Fruit fly (Drosophila melanogaster) whole organism, embryonic: ENCODE results near the gene IntS10.

Experiments
- Adf1 ChIP-seq: fragments of 200-800 bp; sonication (Bioruptor generic); IDR thresholded peaks from 2 replicates; pipeline ENCODE4 v1.3.6; 2022; ENCODE audit warnings: missing biosample characterization, missing genetic modification characterization
- Bgb ChIP-seq: fragments of 200-800 bp; sonication (Bioruptor generic); IDR thresholded peaks from 2 replicates; pipeline ENCODE4 v1.3.6; 2022; ENCODE audit warnings: missing biosample characterization, missing genetic modification characterization; ENCODE audit not compliant: partially characterized antibody
- CG10321 ChIP-seq: fragments of 200-800 bp; sonication (Bioruptor generic); IDR thresholded peaks from 2 replicates; pipeline ENCODE4 v1.3.6; 2022; ENCODE audit warnings: missing biosample characterization, missing genetic modification characterization
- CG10543 ChIP-seq: fragments of 200-800 bp; sonication (Bioruptor generic); optimal IDR thresholded peaks from 3 replicates; lab custom pipeline; 2017; ENCODE audit warnings: missing biosample characterization, mild to moderate bottlenecking, missing genetic modification characterization, moderate library complexity
- CG10565 ChIP-seq: fragments of 200-800 bp; sonication (Bioruptor generic); optimal IDR thresholded peaks from 3 replicates; lab custom pipeline; 2016; ENCODE audit warnings: missing biosample characterization, mild to moderate bottlenecking, missing genetic modification characterization
- CG11093 ChIP-seq: fragments of 200-800 bp; sonication (Bioruptor generic); IDR thresholded peaks from 3 replicates; pipeline ENCODE4 v1.3.6; 2022; ENCODE audit warnings: missing biosample characterization, missing genetic modification characterization
- CG12236 ChIP-seq: fragments of 200-800 bp; sonication (Bioruptor generic); optimal IDR thresholded peaks from 2 replicates; lab custom pipeline; 2016; ENCODE audit warnings: missing biosample characterization, missing genetic modification characterization
- CG13624 ChIP-seq: fragments of 200-800 bp; sonication (Bioruptor generic); optimal IDR thresholded peaks from 2 replicates; lab custom pipeline; 2016; ENCODE audit warnings: missing biosample characterization, missing genetic modification characterization
- CG15514 ChIP-seq: fragments of 200-800 bp; sonication (Bioruptor generic); optimal IDR thresholded peaks from 3 replicates; lab custom pipeline; 2017; ENCODE audit warnings: missing biosample characterization, missing genetic modification characterization, mild to moderate bottlenecking, moderate library complexity, missing genetic modification reagents
- CG1647 ChIP-seq: fragments of 200-800 bp; sonication (Bioruptor generic); optimal IDR thresholded peaks from 3 replicates; lab custom pipeline; 2016; ENCODE audit warnings: missing biosample characterization, missing genetic modification characterization
- CG17361 ChIP-seq: fragments of 200-800 bp; sonication (Bioruptor generic); IDR thresholded peaks from 3 replicates; pipeline ENCODE4 v1.3.6; 2022; ENCODE audit warnings: missing biosample characterization, missing genetic modification characterization
- CG17829 ChIP-seq: fragments of 200-800 bp; optimal IDR thresholded peaks from 2 replicates; lab custom pipeline; 2019; ENCODE audit warnings: missing biosample characterization, mild to moderate bottlenecking, missing genetic modification characterization, moderate library complexity
- CG2889 ChIP-seq: fragments of 200-800 bp; sonication (Bioruptor generic); IDR thresholded peaks from 3 replicates; pipeline ENCODE4 v1.3.6; 2022; ENCODE audit warnings: missing biosample characterization, missing genetic modification characterization
- CG30020 ChIP-seq: fragments of 200-800 bp; optimal IDR thresholded peaks from 2 replicates; lab custom pipeline; 2019; ENCODE audit warnings: missing biosample characterization, mild to moderate bottlenecking, missing genetic modification characterization, moderate library complexity
- CG33557 ChIP-seq: fragments of 200-800 bp; sonication (Bioruptor generic); optimal IDR thresholded peaks from 2 replicates; lab custom pipeline; 2019; ENCODE audit warnings: missing biosample characterization, mild to moderate bottlenecking, missing genetic modification characterization, moderate library complexity
- CG4404 ChIP-seq: fragments of 200-800 bp; sonication (Bioruptor generic); IDR thresholded peaks from 2 replicates; pipeline ENCODE4 v1.3.6; 2022; ENCODE audit warnings: missing biosample characterization, missing genetic modification characterization
- CG4707 ChIP-seq: fragments of 200-800 bp; sonication (Bioruptor generic); optimal IDR thresholded peaks from 2 replicates; lab custom pipeline; 2018; ENCODE audit warnings: missing biosample characterization, mild to moderate bottlenecking, missing genetic modification characterization, moderate library complexity
- CG8281 ChIP-seq: fragments of 200-800 bp; sonication (Bioruptor generic); optimal IDR thresholded peaks from 2 replicates; lab custom pipeline; 2018; ENCODE audit warnings: missing biosample characterization, mild to moderate bottlenecking, missing genetic modification characterization, moderate library complexity
- CG8359 ChIP-seq: fragments of 200-800 bp; sonication (Bioruptor generic); optimal IDR thresholded peaks from 2 replicates; lab custom pipeline; 2017; ENCODE audit warnings: missing biosample characterization, mild to moderate bottlenecking, missing genetic modification characterization, borderline replicate concordance
- CG8478 ChIP-seq: fragments of >200 bp; optimal IDR thresholded peaks from 2 replicates; lab custom pipeline; 2018
- CG9437 ChIP-seq: fragments of 200-800 bp; sonication (Bioruptor generic); optimal IDR thresholded peaks from 2 replicates; lab custom pipeline; 2018; ENCODE audit warnings: missing biosample characterization, mild to moderate bottlenecking, missing genetic modification characterization
- CG9727 ChIP-seq: fragments of 200-800 bp; sonication (Bioruptor generic); optimal IDR thresholded peaks from 3 replicates; lab custom pipeline; 2017; ENCODE audit warnings: missing biosample characterization, mild to moderate bottlenecking, missing genetic modification characterization
- Deaf1 ChIP-seq: fragments of 200-800 bp; optimal IDR thresholded peaks from 3 replicates; lab custom pipeline; 2019; ENCODE audit warnings: missing biosample characterization, mild to moderate bottlenecking, missing genetic modification characterization, moderate library complexity
- Dip2 ChIP-seq: fragments of 200-800 bp; sonication (Bioruptor generic); IDR thresholded peaks from 2 replicates; pipeline ENCODE4 v1.3.6; 2022; ENCODE audit warnings: missing biosample characterization, missing genetic modification characterization
- Fer3 ChIP-seq: fragments of 200-800 bp; sonication (Bioruptor generic); optimal IDR thresholded peaks from 2 replicates; lab custom pipeline; 2018; ENCODE audit warnings: missing biosample characterization, mild to moderate bottlenecking, missing genetic modification characterization, moderate library complexity
- HHEX ChIP-seq: fragments of 200-800 bp; sonication (Bioruptor generic); optimal IDR thresholded peaks from 3 replicates; lab custom pipeline; 2017; ENCODE audit warnings: missing biosample characterization, mild to moderate bottlenecking, missing genetic modification characterization, missing genetic modification reagents
- Hmx ChIP-seq: fragments of 200-800 bp; sonication (Bioruptor generic); optimal IDR thresholded peaks from 2 replicates; lab custom pipeline; 2016; ENCODE audit warnings: missing biosample characterization, missing genetic modification characterization
- Oli ChIP-seq: fragments of 200-800 bp; sonication (Bioruptor generic); optimal IDR thresholded peaks from 2 replicates; lab custom pipeline; 2018; ENCODE audit warnings: missing biosample characterization, mild to moderate bottlenecking, missing genetic modification characterization, moderate library complexity
- Sox100B ChIP-seq: fragments of 200-800 bp; sonication (Bioruptor generic); optimal IDR thresholded peaks from 3 replicates; lab custom pipeline; 2018; ENCODE audit warnings: missing biosample characterization, mild to moderate bottlenecking, missing genetic modification characterization
- Trl ChIP-seq, 3 experiments: fragments of >200 bp in 2 of 3; fragments of 200-800 bp in 1 of 3; sonication (Bioruptor generic) in 1 of 3; optimal IDR thresholded peaks; 2 replicates in 1 of 3; 3 replicates in 2 of 3; lab custom pipeline; 2016 to 2017; ENCODE audit warnings: missing biosample characterization in 1 of 3, missing genetic modification characterization in 1 of 3
- Xbp1 ChIP-seq: fragments of 200-800 bp; sonication (Bioruptor generic); optimal IDR thresholded peaks from 3 replicates; lab custom pipeline; 2016; ENCODE audit warnings: missing biosample characterization, mild to moderate bottlenecking, missing genetic modification characterization
- bigmax ChIP-seq: fragments of 200-800 bp; sonication (Bioruptor generic); optimal IDR thresholded peaks from 2 replicates; lab custom pipeline; 2018; ENCODE audit warnings: missing biosample characterization, mild to moderate bottlenecking, missing genetic modification characterization
- croc ChIP-seq: fragments of 200-800 bp; sonication (Bioruptor generic); conservative IDR thresholded peaks from 3 replicates; pipeline ENCODE4 v1.3.6; 2022; ENCODE audit warnings: missing biosample characterization, missing genetic modification characterization
- fd64A ChIP-seq: fragments of 200-800 bp; sonication (Bioruptor generic); optimal IDR thresholded peaks from 3 replicates; lab custom pipeline; 2018; ENCODE audit warnings: missing biosample characterization, mild to moderate bottlenecking, missing genetic modification characterization
- fd96Cb ChIP-seq: fragments of 200-800 bp; sonication (Bioruptor generic); optimal IDR thresholded peaks from 2 replicates; lab custom pipeline; 2018; ENCODE audit warnings: missing biosample characterization, mild to moderate bottlenecking, missing genetic modification characterization, moderate library complexity
- gem ChIP-seq: fragments of 200-800 bp; sonication (Bioruptor generic); optimal IDR thresholded peaks from 2 replicates; lab custom pipeline; 2019; ENCODE audit warnings: missing biosample characterization, mild to moderate bottlenecking, missing genetic modification characterization, moderate library complexity
- gsb-n ChIP-seq: fragments of 200-800 bp; sonication (Bioruptor generic); optimal IDR thresholded peaks from 3 replicates; lab custom pipeline; 2018; ENCODE audit warnings: missing biosample characterization, mild to moderate bottlenecking, missing genetic modification characterization
- jigr1 ChIP-seq: fragments of 200-800 bp; sonication (Bioruptor generic); IDR thresholded peaks from 3 replicates; pipeline ENCODE4 v1.3.6; 2022; ENCODE audit warnings: missing biosample characterization, missing genetic modification characterization
- jumu ChIP-seq: fragments of 200-800 bp; sonication (Bioruptor generic); optimal IDR thresholded peaks from 3 replicates; lab custom pipeline; 2016; ENCODE audit warnings: missing biosample characterization, missing genetic modification characterization
- klu ChIP-seq: fragments of 200-800 bp; sonication (Bioruptor generic); IDR thresholded peaks from 2 replicates; pipeline ENCODE4 v1.3.6; 2022; ENCODE audit warnings: missing biosample characterization, missing genetic modification characterization
- lab ChIP-seq: fragments of 200-800 bp; sonication (Bioruptor generic); optimal IDR thresholded peaks from 3 replicates; lab custom pipeline; 2017; ENCODE audit warnings: missing biosample characterization, missing genetic modification characterization, mild to moderate bottlenecking, moderate library complexity, missing genetic modification reagents
- phol ChIP-seq: fragments of 200-800 bp; sonication (Bioruptor generic); optimal IDR thresholded peaks from 3 replicates; lab custom pipeline; 2018; ENCODE audit warnings: missing biosample characterization, mild to moderate bottlenecking, missing genetic modification characterization, moderate library complexity
- sim ChIP-seq: fragments of 200-800 bp; sonication (Bioruptor generic); IDR thresholded peaks from 2 replicates; pipeline ENCODE4 v1.3.6; 2022; ENCODE audit warnings: missing biosample characterization, missing genetic modification characterization
- sima ChIP-seq: fragments of 200-800 bp; sonication (Bioruptor generic); optimal IDR thresholded peaks from 2 replicates; lab custom pipeline; 2016; ENCODE audit warnings: missing biosample characterization, missing genetic modification characterization
- sob ChIP-seq: fragments of 200-800 bp; sonication (Bioruptor generic); IDR thresholded peaks from 2 replicates; pipeline ENCODE4 v1.3.6; 2022; ENCODE audit warnings: missing biosample characterization, missing genetic modification characterization
- sr ChIP-seq: fragments of 200-800 bp; sonication (Bioruptor generic); IDR thresholded peaks from 3 replicates; pipeline ENCODE4 v1.3.6; 2022; ENCODE audit warnings: missing biosample characterization, missing genetic modification characterization
- tup ChIP-seq: fragments of 200-800 bp; sonication (Bioruptor generic); optimal IDR thresholded peaks from 2 replicates; lab custom pipeline; 2016; ENCODE audit warnings: missing biosample characterization, mild to moderate bottlenecking, missing genetic modification characterization, moderate library complexity
- twi ChIP-seq: fragments of 200-800 bp; optimal IDR thresholded peaks from 2 replicates; lab custom pipeline; 2019; ENCODE audit warnings: missing biosample characterization, mild to moderate bottlenecking, missing genetic modification characterization, moderate library complexity
- usp ChIP-seq: fragments of >200 bp; optimal IDR thresholded peaks from 2 replicates; lab custom pipeline; 2017; ENCODE audit warnings: missing biosample characterization, missing genetic modification characterization
- z ChIP-seq: fragments of 200-800 bp; sonication (Bioruptor generic); IDR thresholded peaks from 3 replicates; pipeline ENCODE4 v1.3.6; 2022; ENCODE audit warnings: missing biosample characterization, missing genetic modification characterization

The IntS10 gene

dm6 chr3L:3786344-3787076, 20.0 kb upstream of the IntS10 start (continued):
- peak; percentile 13 for TF ChIP-seq lab (GFP tag; lab: Kevin White, UChicago)
- no peak for TF ChIP-seq sima (GFP tag; lab: Kevin White, UChicago)
- peak; percentile 82 for TF ChIP-seq gem
- no peak for TF ChIP-seq CG8478 (lab: Kevin White, UChicago)
- peak; percentile 44; the same call in 1 of the 2 replicates for TF ChIP-seq sob
- peak; percentile 51 for TF ChIP-seq Xbp1 (GFP tag; lab: Kevin White, UChicago)
- no peak for TF ChIP-seq CG11093
- no peak for TF ChIP-seq CG10321
- TF ChIP-seq CG10543 (GFP tag; lab: Kevin White, UChicago): no peak
- TF ChIP-seq CG8281 (tag; lab: Kevin White, UChicago): no peak
- no peak for TF ChIP-seq CG15514 (GFP tag; lab: Kevin White, UChicago)
- no peak; the same call in 2 of the 3 replicates for TF ChIP-seq croc (GFP tag; lab: Robert Waterston, UW)
- no peak for TF ChIP-seq twi (tag; lab: Kevin White, UChicago)
- peak; percentile 47 for TF ChIP-seq Fer3
- TF ChIP-seq CG33557 (GFP tag; lab: Kevin White, UChicago): no peak
- no peak for TF ChIP-seq jumu (GFP tag; lab: Kevin White, UChicago)
- no peak for TF ChIP-seq HHEX (GFP tag; lab: Kevin White, UChicago)
- TF ChIP-seq Oli (tag; lab: Kevin White, UChicago): peak; percentile 65
- TF ChIP-seq jigr1 (GFP tag; lab: Robert Waterston, UW): no peak
- TF ChIP-seq usp (GFP tag; lab: Kevin White, UChicago): no peak
- no peak for TF ChIP-seq CG13624 (GFP tag; lab: Kevin White, UChicago)
- TF ChIP-seq CG9727 (GFP tag; lab: Kevin White, UChicago): peak; percentile 24
- TF ChIP-seq gsb-n (tag; lab: Kevin White, UChicago): peak; percentile 63
- TF ChIP-seq phol (tag; lab: Kevin White, UChicago): peak; percentile 48
- TF ChIP-seq CG30020 (tag; lab: Kevin White, UChicago): no peak
- TF ChIP-seq CG17361 (GFP tag; lab: Robert Waterston, UW): no peak
- peak; percentile 50 for TF ChIP-seq CG17829
- no peak for TF ChIP-seq z
- TF ChIP-seq Sox100B (GFP tag; lab: Kevin White, UChicago): peak; percentile 39
- TF ChIP-seq CG4707 (GFP tag; lab: Kevin White, UChicago): no peak
- TF ChIP-seq Adf1: no peak
- TF ChIP-seq CG10565 (GFP tag; lab: Kevin White, UChicago): no peak
- no peak for TF ChIP-seq sr (GFP tag; lab: Robert Waterston, UW)
- no peak for TF ChIP-seq Bgb (GFP tag; lab: Robert Waterston, UW)
- no peak for TF ChIP-seq fd64A (GFP tag; lab: Kevin White, UChicago)
- peak; percentile 4 for TF ChIP-seq fd96Cb (tag; lab: Kevin White, UChicago)
- TF ChIP-seq CG4404 (GFP tag; lab: Robert Waterston, UW): no peak
- no peak for TF ChIP-seq sim (GFP tag; lab: Robert Waterston, UW)
- no peak for TF ChIP-seq Trl (optimal IDR thresholded peaks at IDR 0.05; lab: Kevin White, UChicago)
- no peak for TF ChIP-seq Trl (GFP tag; optimal IDR thresholded peaks at IDR 0.05; lab: Kevin White, UChicago)
- no peak for TF ChIP-seq CG8359 (GFP tag; lab: Kevin White, UChicago)
- TF ChIP-seq Deaf1: no peak
- TF ChIP-seq CG12236: no peak
- TF ChIP-seq CG2889 (GFP tag; lab: Robert Waterston, UW): no peak
- no peak for TF ChIP-seq klu
- TF ChIP-seq CG1647 (GFP tag; lab: Kevin White, UChicago): no peak
- peak; percentile 48 for TF ChIP-seq CG9437 (GFP tag; lab: Kevin White, UChicago)
- TF ChIP-seq Dip2 (GFP tag; lab: Robert Waterston, UW): no peak
- no peak for TF ChIP-seq bigmax (GFP tag; lab: Kevin White, UChicago)
- TF ChIP-seq tup (GFP tag; lab: Kevin White, UChicago): no peak
- TF ChIP-seq Hmx (GFP tag; lab: Kevin White, UChicago): no peak
